Worm (Caenorhabditis elegans) whole organism, young adult: ENCODE measurements around the gene R11H6.2.

Experiments
- B0336.3 ChIP-seq: fragments of 200-800 bp; sonication (Bioruptor generic); IDR thresholded peaks from 2 replicates; pipeline ENCODE4 v1.3.6; 2022; ENCODE audit warnings: missing genetic modification characterization, missing compliant biosample characterization
- D2030.7 ChIP-seq: fragments of 200-800 bp; sonication (Bioruptor generic); IDR thresholded peaks from 2 replicates; pipeline ENCODE4 v1.3.6; 2022; ENCODE audit warnings: missing genetic modification reagents, missing genetic modification characterization, missing compliant biosample characterization
- F23B12.7 ChIP-seq: sonication (generic microtip); optimal IDR thresholded peaks from 2 replicates; lab custom pipeline; 2017; ENCODE audit warnings: missing genetic modification characterization, mild to moderate bottlenecking, missing compliant biosample characterization, antibody characterized with exemption, moderate library complexity; ENCODE audit not compliant: insufficient read depth
- F49E8.2 ChIP-seq: sonication (generic microtip); optimal IDR thresholded peaks from 3 replicates; lab custom pipeline; 2017; ENCODE audit warnings: missing genetic modification characterization, mild to moderate bottlenecking, missing compliant biosample characterization, antibody characterized with exemption, moderate library complexity; ENCODE audit not compliant: insufficient read depth
- ZK185.1 ChIP-seq: sonication (generic microtip); optimal IDR thresholded peaks from 2 replicates; lab custom pipeline; 2016; ENCODE audit warnings: mild to moderate bottlenecking, missing genetic modification characterization, missing compliant biosample characterization; ENCODE audit not compliant: poor library complexity, severe bottlenecking
- akir-1 ChIP-seq: fragments of 200-800 bp; sonication (Bioruptor generic); optimal IDR thresholded peaks from 2 replicates; lab custom pipeline; 2018; ENCODE audit warnings: mild to moderate bottlenecking, missing genetic modification characterization, moderate library complexity, missing compliant biosample characterization
- ama-1 ChIP-seq, 3 experiments: fragments of 150-350 bp in 1 of 3; sonication (generic microtip) in 2 of 3; optimal IDR thresholded peaks; 2 replicates each; lab custom pipeline; 2014 to 2018; ENCODE audit warnings: missing biosample characterization in 2 of 3, missing genetic modification characterization in 2 of 3, missing genetic modification reagents in 2 of 3
- atf-7 ChIP-seq: sonication (generic microtip); optimal IDR thresholded peaks from 2 replicates; lab custom pipeline; 2017; ENCODE audit warnings: mild to moderate bottlenecking, missing genetic modification characterization, missing compliant biosample characterization
- attf-3 ChIP-seq: fragments of 200-800 bp; sonication (Bioruptor generic); conservative IDR thresholded peaks from 2 replicates; pipeline ENCODE4 v1.3.6; 2022; ENCODE audit warnings: missing genetic modification reagents, missing genetic modification characterization, missing compliant biosample characterization
- cebp-1 ChIP-seq, 2 experiments: fragments of 200-800 bp in 1 of 2; sonication (Bioruptor generic) in 1 of 2; sonication (generic microtip) in 1 of 2; IDR thresholded peaks in 1 of 2; optimal IDR thresholded peaks in 1 of 2; 2 replicates each; pipeline versions ENCODE4 v1.3.6 to Lab custom; 2017 to 2022; ENCODE audit warnings: missing compliant biosample characterization in 2 of 2, missing genetic modification characterization in 2 of 2, mild to moderate bottlenecking in 1 of 2, missing genetic modification reagents in 1 of 2, moderate library complexity in 1 of 2
- ceh-40 ChIP-seq: fragments of 200-800 bp; sonication (Bioruptor generic); IDR thresholded peaks from 2 replicates; pipeline ENCODE4 v1.3.6; 2022; ENCODE audit warnings: missing genetic modification characterization, missing compliant biosample characterization
- ceh-91 ChIP-seq: fragments of 200-800 bp; sonication (Bioruptor generic); IDR thresholded peaks from 2 replicates; pipeline ENCODE4 v1.3.6; 2022; ENCODE audit warnings: missing genetic modification reagents, missing genetic modification characterization, missing compliant biosample characterization
- dox-1 ChIP-seq: fragments of 200-800 bp; sonication (Bioruptor generic); IDR thresholded peaks from 2 replicates; pipeline ENCODE4 v1.3.6; 2022; ENCODE audit warnings: missing genetic modification reagents, missing genetic modification characterization, missing compliant biosample characterization
- egrh-3 ChIP-seq: fragments of 200-800 bp; sonication (Bioruptor generic); IDR thresholded peaks from 2 replicates; pipeline ENCODE4 v1.3.6; 2022; ENCODE audit warnings: missing genetic modification reagents, missing genetic modification characterization, missing compliant biosample characterization
- him-1 ChIP-seq: sonication (generic microtip); optimal IDR thresholded peaks from 2 replicates; lab custom pipeline; 2016; ENCODE audit warnings: missing genotype, missing genetic modification reagents, missing genetic modification characterization, missing compliant biosample characterization
- hlh-26 ChIP-seq: fragments of 200-800 bp; sonication (Bioruptor generic); conservative IDR thresholded peaks from 2 replicates; pipeline ENCODE4 v1.3.6; 2022; ENCODE audit warnings: missing genetic modification reagents, missing genetic modification characterization, missing compliant biosample characterization
- hmg-1.2 ChIP-seq: fragments of 200-800 bp; sonication (Bioruptor generic); IDR thresholded peaks from 2 replicates; pipeline ENCODE4 v1.3.6; 2022; ENCODE audit warnings: missing genetic modification reagents, missing genetic modification characterization, missing compliant biosample characterization
- hmg-20 ChIP-seq: fragments of 200-800 bp; sonication (Bioruptor generic); IDR thresholded peaks from 2 replicates; pipeline ENCODE4 v1.3.6; 2022; ENCODE audit warnings: missing genetic modification reagents, missing genetic modification characterization, missing compliant biosample characterization
- let-607 ChIP-seq, 2 experiments: fragments of 200-800 bp in 1 of 2; sonication (Bioruptor generic) in 1 of 2; sonication (generic microtip) in 1 of 2; optimal IDR thresholded peaks; 2 replicates each; lab custom pipeline; 2016 to 2018; ENCODE audit warnings: mild to moderate bottlenecking in 2 of 2, missing compliant biosample characterization in 2 of 2, missing genetic modification characterization in 2 of 2, moderate library complexity in 2 of 2, missing genotype in 1 of 2
- lin-40 ChIP-seq: sonication (generic microtip); optimal IDR thresholded peaks from 2 replicates; lab custom pipeline; 2016; ENCODE audit warnings: missing genetic modification characterization, mild to moderate bottlenecking, missing compliant biosample characterization, missing genotype, missing genetic modification reagents
- lsl-1 ChIP-seq: fragments of 200-800 bp; sonication (Bioruptor generic); optimal IDR thresholded peaks from 2 replicates; lab custom pipeline; 2018; ENCODE audit warnings: mild to moderate bottlenecking, missing genetic modification characterization, moderate library complexity, missing compliant biosample characterization
- mes-4 ChIP-seq: sonication (generic microtip); optimal IDR thresholded peaks from 2 replicates; lab custom pipeline; 2016; ENCODE audit warnings: missing genotype, missing genetic modification characterization, missing compliant biosample characterization
- nfya-2 ChIP-seq: fragments of 200-800 bp; sonication (Bioruptor generic); IDR thresholded peaks from 2 replicates; pipeline ENCODE4 v1.3.6; 2022; ENCODE audit warnings: missing genetic modification reagents, missing genetic modification characterization, missing compliant biosample characterization
- nfyb-1 ChIP-seq: fragments of 200-800 bp; sonication (Bioruptor generic); IDR thresholded peaks from 2 replicates; pipeline ENCODE4 v1.3.6; 2022; ENCODE audit warnings: missing genetic modification reagents, missing genetic modification characterization, missing compliant biosample characterization
- pbrm-1 ChIP-seq: fragments of 200-800 bp; sonication (Bioruptor generic); IDR thresholded peaks from 2 replicates; pipeline ENCODE4 v1.3.6; 2022; ENCODE audit warnings: missing genetic modification reagents, missing genetic modification characterization, missing compliant biosample characterization
- sdz-38 ChIP-seq: sonication (generic microtip); optimal IDR thresholded peaks from 2 replicates; lab custom pipeline; 2016; ENCODE audit warnings: missing genotype, missing genetic modification characterization, missing compliant biosample characterization
- sea-2 ChIP-seq: fragments of 200-800 bp; sonication (Bioruptor generic); IDR thresholded peaks from 2 replicates; pipeline ENCODE4 v1.3.6; 2022; ENCODE audit warnings: missing genetic modification characterization, missing compliant biosample characterization
- snpc-1.1 ChIP-seq: sonication (generic microtip); optimal IDR thresholded peaks from 2 replicates; lab custom pipeline; 2017; ENCODE audit warnings: missing genetic modification characterization, mild to moderate bottlenecking, missing compliant biosample characterization, antibody characterized with exemption, moderate library complexity, missing genotype, missing genetic modification reagents; ENCODE audit not compliant: insufficient read depth
- snpc-1.3 ChIP-seq: sonication (generic microtip); optimal IDR thresholded peaks from 2 replicates; lab custom pipeline; 2017; ENCODE audit warnings: missing genetic modification characterization, mild to moderate bottlenecking, missing compliant biosample characterization, antibody characterized with exemption, moderate library complexity, missing genotype, missing genetic modification reagents; ENCODE audit not compliant: insufficient read depth
- snpc-4 ChIP-seq, 5 experiments: fragments of 150-350 bp in 1 of 5; sonication (generic microtip) in 4 of 5; optimal IDR thresholded peaks; 2 replicates each; lab custom pipeline; 2014 to 2018; ENCODE audit warnings: missing genetic modification characterization in 5 of 5, missing biosample characterization in 3 of 5, antibody characterized with exemption in 2 of 5, mild to moderate bottlenecking in 2 of 5, missing compliant biosample characterization in 2 of 5, missing genotype in 2 of 5, moderate library complexity in 2 of 5, missing genetic modification reagents in 1 of 5
- zfh-2 ChIP-seq: fragments of 200-800 bp; sonication (Bioruptor generic); conservative IDR thresholded peaks from 2 replicates; pipeline ENCODE4 v1.3.6; 2022; ENCODE audit warnings: missing genetic modification reagents, missing genetic modification characterization, missing compliant biosample characterization
- zim-3 ChIP-seq: sonication (generic microtip); optimal IDR thresholded peaks from 2 replicates; lab custom pipeline; 2017; ENCODE audit warnings: mild to moderate bottlenecking, missing genetic modification characterization, moderate library complexity, missing compliant biosample characterization
- ztf-25 ChIP-seq: fragments of 200-800 bp; sonication (Bioruptor generic); IDR thresholded peaks from 2 replicates; pipeline ENCODE4 v1.3.6; 2022; ENCODE audit warnings: missing genetic modification reagents, missing genetic modification characterization, missing compliant biosample characterization
- ztf-28 ChIP-seq: fragments of 200-800 bp; sonication (Bioruptor generic); IDR thresholded peaks from 2 replicates; pipeline ENCODE4 v1.3.6; 2022; ENCODE audit warnings: missing genetic modification reagents, missing genetic modification characterization, missing compliant biosample characterization

The R11H6.2 gene

ce11 chrV:14603755-14604154 lies 5.9 kb downstream of the R11H6.2 start:
- TF ChIP-seq attf-3 (GFP tag; lab: Robert Waterston, UW) (no peak), D2030.7 (GFP tag; lab: Robert Waterston, UW) (no peak), ztf-25 (GFP tag; lab: Robert Waterston, UW) (no peak), dox-1 (GFP tag; lab: Robert Waterston, UW) (no peak), him-1 (tag; lab: Kevin White, UChicago) (no peak)

- TF ChIP-seq B0336.3 (GFP tag; lab: Robert Waterston, UW), result no peak
- no peak for TF ChIP-seq nfyb-1 (GFP tag; lab: Robert Waterston, UW)
- TF ChIP-seq ztf-25 (GFP tag; lab: Robert Waterston, UW), result no peak
- no peak for TF ChIP-seq cebp-1 (GFP tag; IDR thresholded peaks at IDR 0.05; lab: Robert Waterston, UW)
- no peak for TF ChIP-seq cebp-1 (tag; optimal IDR thresholded peaks at IDR 0.05; lab: Kevin White, UChicago)
- no peak for TF ChIP-seq pbrm-1 (GFP tag; lab: Robert Waterston, UW)
- TF ChIP-seq mes-4 (tag; lab: Kevin White, UChicago), result no peak
- no peak for TF ChIP-seq ZK185.1
- no peak for TF ChIP-seq ztf-28 (GFP tag; lab: Robert Waterston, UW)
- no peak for TF ChIP-seq snpc-1.3 (tag; lab: Kevin White, UChicago)
- TF ChIP-seq nfya-2 (GFP tag; lab: Robert Waterston, UW), result no peak
- no peak for TF ChIP-seq lin-40 (tag; lab: Kevin White, UChicago)
- TF ChIP-seq zim-3 (tag; lab: Kevin White, UChicago), result no peak
- no peak for TF ChIP-seq let-607 (tag; optimal IDR thresholded peaks at IDR 0.05; lab: Kevin White, UChicago)
- TF ChIP-seq atf-7 (tag; lab: Kevin White, UChicago), result no peak
- no peak for TF ChIP-seq ama-1 (optimal IDR thresholded peaks at IDR 0.05; lab: Kevin White, UChicago)
- no peak for TF ChIP-seq ama-1 (GFP tag; optimal IDR thresholded peaks at IDR 0.05; lab: Kevin White, UChicago)
- TF ChIP-seq hlh-26, result no peak
- TF ChIP-seq hmg-1.2 (GFP tag; lab: Robert Waterston, UW), result no peak
- no peak for TF ChIP-seq egrh-3 (GFP tag; lab: Robert Waterston, UW)
- no peak for TF ChIP-seq snpc-4 (GFP tag; optimal IDR thresholded peaks at IDR 0.05; lab: Kevin White, UChicago)
- no peak for TF ChIP-seq snpc-4 (tag; optimal IDR thresholded peaks at IDR 0.05; lab: Kevin White, UChicago)
- no peak for TF ChIP-seq akir-1 (GFP tag; lab: Kevin White, UChicago)
These were observed 11.8 kb downstream of the R11H6.2 start, which contains the start of gene R11H6.4 for ce11 chrV:14609643-14610042. R11H6.4 (plus strand) TSS chrV:14609943.

ce11 chrV:14610781-14611180 lies 13.0 kb downstream of the R11H6.2 start:
- TF ChIP-seq sea-2 (no peak), zfh-2 (GFP tag; lab: Robert Waterston, UW) (no peak), nfya-2 (GFP tag; lab: Robert Waterston, UW) (no peak), ztf-28 (GFP tag; lab: Robert Waterston, UW) (no peak)

ce11 chrV:14612168-14612567 lies 14.4 kb downstream of the R11H6.2 start, which contains the start of the genes R11H6.5 and ccnk-1:
R11H6.5 (minus strand) TSS chrV:14612222.
ccnk-1 (plus strand) TSS chrV:14612548.
- no peak for TF ChIP-seq snpc-4 (GFP tag; optimal IDR thresholded peaks at IDR 0.05; lab: Kevin White, UChicago)
- TF ChIP-seq snpc-4 (tag; optimal IDR thresholded peaks at IDR 0.05; lab: Kevin White, UChicago), result peak in 1 of 4 experiments; percentile 8
- TF ChIP-seq sdz-38, result no peak
- peak; percentile 58 for TF ChIP-seq ceh-91 (GFP tag; lab: Robert Waterston, UW)
- no peak for TF ChIP-seq ceh-40 (GFP tag; lab: Robert Waterston, UW)
- TF ChIP-seq snpc-1.3 (tag; lab: Kevin White, UChicago), result peak; percentile 42
- TF ChIP-seq F23B12.7 (tag; lab: Kevin White, UChicago), result peak; percentile 59
- TF ChIP-seq snpc-1.1 (tag; lab: Kevin White, UChicago), result peak; percentile 16
- TF ChIP-seq lsl-1 (GFP tag; lab: Kevin White, UChicago), result peak; percentile 93
- no peak for TF ChIP-seq hmg-20 (GFP tag; lab: Robert Waterston, UW)
- TF ChIP-seq F49E8.2 (tag; lab: Kevin White, UChicago), result peak; percentile 19
- peak; percentile 8; the same call in 1 of the 2 replicates for TF ChIP-seq D2030.7 (GFP tag; lab: Robert Waterston, UW)
- TF ChIP-seq, all 124 proteins: peak for 8
